Worm (Caenorhabditis elegans): ENCODE data around the gene bath-45.
"Not testable (repeated sequence)": the region's sequence is repeated elsewhere in the genome, so short reads cannot be mapped to it uniquely, and the experiment has no call there.

DNA sequence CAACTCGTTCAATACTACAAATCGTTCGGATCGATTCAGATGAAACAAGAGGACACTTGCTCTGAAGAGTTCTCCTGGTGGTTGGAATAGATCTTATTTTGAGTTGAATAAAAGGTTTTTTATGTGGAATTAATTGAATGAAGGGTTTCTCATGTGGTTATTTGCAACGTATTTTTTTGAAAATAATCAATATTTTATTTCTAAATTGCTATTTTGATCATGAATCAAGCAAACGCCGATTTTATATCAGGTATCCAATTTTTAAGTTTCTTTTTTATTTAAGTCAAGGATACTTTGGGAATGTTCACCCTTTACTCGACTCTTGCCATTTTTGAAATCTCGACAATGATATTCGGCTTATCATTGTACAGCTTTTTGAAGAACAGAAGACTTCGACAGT lies 42.2 kb upstream of the bath-45 start, which contains the start of gene Y81G3A.2:
- not testable (repeated sequence) for TF ChIP-seq T22C8.4 (GFP tag; IDR thresholded peaks at IDR 0.05); klf-2 (GFP tag; conservative IDR thresholded peaks at IDR 0.05); flt-1 (GFP tag; IDR thresholded peaks at IDR 0.05); med-1 (GFP tag; optimal IDR thresholded peaks at IDR 0.05; ENCODE audit: insufficient read depth); ztf-23 (GFP tag; IDR thresholded peaks at IDR 0.05)
